Worm (Caenorhabditis elegans): Measurements from ENCODE around the gene F49F1.15.

Gene F49F1.15

ce11 chrIV:4112387-4112786, 2.0 kb downstream of the F49F1.15 start, which contains the start of gene F49F1.14:
F49F1.14 (minus strand) TSS chrIV:4112487.
- TF ChIP-seq attf-6 (GFP tag; IDR thresholded peaks at IDR 0.05) (no peak), cebp-2 (GFP tag; IDR thresholded peaks at IDR 0.05) (no peak), aptf-3 (GFP tag; IDR thresholded peaks at IDR 0.05) (no peak), B0035.1 (tag; optimal IDR thresholded peaks at IDR 0.05) (no peak), athp-1 (tag; optimal IDR thresholded peaks at IDR 0.05) (no peak), Y67H2A.10 (GFP tag; conservative IDR thresholded peaks at IDR 0.05) (no peak), ets-4 (GFP tag; optimal IDR thresholded peaks at IDR 0.05) (no peak)

DNA sequence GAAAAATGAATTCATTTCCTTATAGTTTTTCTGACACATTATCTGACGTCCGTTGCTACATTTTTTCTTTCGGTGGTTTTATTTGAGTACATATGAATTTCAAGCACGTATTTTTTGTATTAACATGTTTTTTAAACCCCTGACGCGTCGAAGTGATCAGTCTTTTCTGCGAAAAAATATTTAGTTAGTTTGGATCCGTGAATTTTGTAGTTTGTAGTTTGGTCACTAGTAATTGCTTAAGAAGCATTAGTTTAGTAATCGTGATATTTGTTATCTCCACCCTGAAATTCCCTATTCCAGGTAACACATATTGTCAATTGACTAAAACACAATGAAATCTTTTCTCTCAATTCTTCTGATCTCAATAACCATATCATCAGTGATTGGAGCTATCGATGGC, 5.7 kb downstream of the F49F1.15 start, which contains the start of gene C35B1.7:
TSS of gene C35B1.7 (plus strand) at position 301 of the 400 bp plus-strand sequence.
- TF ChIP-seq mxl-1 (tag; optimal IDR thresholded peaks at IDR 0.05): no peak
- TF ChIP-seq lag-1 (GFP tag; IDR thresholded peaks at IDR 0.05): no peak
- TF ChIP-seq mel-28 (tag; optimal IDR thresholded peaks at IDR 0.05; ENCODE audit: borderline replicate concordance): no peak
- no peak for TF ChIP-seq F52B5.7 (tag; optimal IDR thresholded peaks at IDR 0.05)
- TF ChIP-seq bed-1 (GFP tag; IDR thresholded peaks at IDR 0.05): no peak
- TF ChIP-seq F39B2.1 (GFP tag; IDR thresholded peaks at IDR 0.05): no peak
- no peak for TF ChIP-seq akir-1 (GFP tag; optimal IDR thresholded peaks at IDR 0.05)
- TF ChIP-seq tbx-9 (tag; optimal IDR thresholded peaks at IDR 0.05; ENCODE audit: borderline replicate concordance): no peak
- no peak for TF ChIP-seq die-1 (tag; optimal IDR thresholded peaks at IDR 0.05)
- TF ChIP-seq egl-44 (GFP tag; IDR thresholded peaks at IDR 0.05): no peak
- TF ChIP-seq hlh-12 (tag; optimal IDR thresholded peaks at IDR 0.05): no peak
- no peak for TF ChIP-seq ceh-58 (GFP tag; IDR thresholded peaks at IDR 0.05)
- no peak for TF ChIP-seq F37B4.10 (GFP tag; IDR thresholded peaks at IDR 0.05)

DNA sequence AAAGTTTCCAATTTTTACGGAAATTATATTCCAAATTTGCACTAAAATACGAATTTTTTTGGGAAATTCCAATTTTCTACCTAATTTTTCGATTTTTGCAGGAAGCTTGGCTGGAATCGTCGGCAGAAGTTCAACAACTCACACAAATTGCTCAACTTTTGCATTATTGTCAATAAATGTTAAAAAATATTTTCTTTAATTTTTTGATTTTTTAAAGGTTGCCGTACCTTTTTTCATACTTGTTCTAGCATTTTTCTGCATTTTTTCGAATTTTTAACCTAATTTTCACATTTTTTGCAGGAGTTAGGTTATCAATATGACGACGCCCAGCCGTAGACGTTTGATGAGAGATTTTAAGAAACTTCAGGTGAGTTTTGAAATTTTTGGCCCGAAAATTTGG, 11.7 kb downstream of the F49F1.15 start, which contains the start of gene ubc-1:
TSS of gene ubc-1 (plus strand) at position 301 of the 400 bp plus-strand sequence.
- no peak for TF ChIP-seq egrh-3 (GFP tag; IDR thresholded peaks at IDR 0.05)
- TF ChIP-seq aptf-2 (GFP tag; conservative IDR thresholded peaks at IDR 0.05): no peak
- TF ChIP-seq lir-1 (GFP tag; conservative IDR thresholded peaks at IDR 0.05): no peak
- TF ChIP-seq Y53F4B.3 (GFP tag; IDR thresholded peaks at IDR 0.05): no peak
- TF ChIP-seq F10E7.11 (tag; optimal IDR thresholded peaks at IDR 0.05): no peak
- no peak for TF ChIP-seq dox-1 (GFP tag; IDR thresholded peaks at IDR 0.05)
- TF ChIP-seq Y79H2A.3 (GFP tag; conservative IDR thresholded peaks at IDR 0.05): no peak
- TF ChIP-seq snpc-4 (GFP tag; optimal IDR thresholded peaks at IDR 0.05): no peak
- TF ChIP-seq snpc-4 (tag; optimal IDR thresholded peaks at IDR 0.05): no peak
- no peak for TF ChIP-seq tbp1 (GFP tag; optimal IDR thresholded peaks at IDR 0.05)

- TF ChIP-seq hrde-1 (tag; optimal IDR thresholded peaks at IDR 0.05; ENCODE audit: borderline replicate concordance) (no peak), ztf-3 (GFP tag; optimal IDR thresholded peaks at IDR 0.05) (no peak), B0019.2 (GFP tag; conservative IDR thresholded peaks at IDR 0.05) (no peak), lsl-1 (GFP tag; optimal IDR thresholded peaks at IDR 0.05) (no peak), aptf-3 (GFP tag; IDR thresholded peaks at IDR 0.05) (no peak), attf-6 (GFP tag; IDR thresholded peaks at IDR 0.05) (no peak), madf-8 (GFP tag; conservative IDR thresholded peaks at IDR 0.05) (no peak), pha-4 (tag; optimal IDR thresholded peaks at IDR 0.05) (no peak), nhr-120 (GFP tag; IDR thresholded peaks at IDR 0.05) (no peak)
Measured at ce11 chrIV:4099773-4100172, 14.7 kb downstream of the F49F1.15 start.
